Worm (Caenorhabditis elegans) whole organism, L1 larva: ENCODE results near the gene F44A6.3.
A peak's percentile ranks its signal among the peaks of the same experiment; 100 is the strongest.

ENCODE experiments used
- C16A3.4 ChIP-seq: fragments of 150-350 bp; optimal IDR thresholded peaks from 2 replicates; lab custom pipeline; 2014; ENCODE audit warnings: missing biosample characterization, missing genetic modification characterization
- F16B12.6 ChIP-seq: fragments of 150-350 bp; optimal IDR thresholded peaks from 2 replicates; lab custom pipeline; 2014; ENCODE audit warnings: missing biosample characterization, missing genetic modification characterization
- Y116A8C.19 ChIP-seq: sonication (generic microtip); optimal IDR thresholded peaks from 2 replicates; lab custom pipeline; 2016; ENCODE audit warnings: missing compliant biosample characterization, missing genetic modification characterization, borderline replicate concordance
- aha-1 ChIP-seq: fragments of 150-350 bp; optimal IDR thresholded peaks from 2 replicates; lab custom pipeline; 2014; ENCODE audit warnings: missing biosample characterization, missing genetic modification characterization
- blmp-1 ChIP-seq: fragments of 150-350 bp; optimal IDR thresholded peaks from 2 replicates; lab custom pipeline; 2014; ENCODE audit warnings: missing biosample characterization, missing genetic modification characterization
- ceh-88 ChIP-seq: fragments of 200-800 bp; sonication (Bioruptor generic); IDR thresholded peaks from 2 replicates; pipeline ENCODE4 v1.3.6; 2022; ENCODE audit warnings: missing genetic modification characterization, missing compliant biosample characterization
- dpl-1 ChIP-seq, 3 experiments: fragments of 150-350 bp in 2 of 3; sonication (generic microtip) in 1 of 3; optimal IDR thresholded peaks; 2 replicates each; lab custom pipeline; 2014 to 2017; ENCODE audit warnings: missing biosample characterization in 3 of 3, missing genetic modification characterization in 3 of 3, missing genetic modification reagents in 3 of 3
- efl-1 ChIP-seq, 4 experiments: fragments of 150-350 bp; optimal IDR thresholded peaks in 3 of 4; peaks in 1 of 4; 1 replicate in 1 of 4; 2 replicates in 3 of 4; lab custom pipeline; 2014; ENCODE audit warnings: missing biosample characterization in 2 of 4, missing genetic modification characterization in 2 of 4, missing genetic modification reagents in 2 of 4
- elt-2 ChIP-seq: sonication (generic microtip); optimal IDR thresholded peaks from 2 replicates; lab custom pipeline; 2016; ENCODE audit warnings: missing genetic modification characterization, mild to moderate bottlenecking, inconsistent platforms, missing compliant biosample characterization, missing genetic modification reagents
- elt-3 ChIP-seq, 6 experiments: fragments of 150-350 bp in 1 of 6; sonication (generic microtip); optimal IDR thresholded peaks; 2 replicates each; lab custom pipeline; 2017 to 2018; ENCODE audit warnings: missing biosample characterization in 6 of 6, missing genetic modification characterization in 6 of 6, inconsistent platforms in 1 of 6
- ets-5 ChIP-seq: fragments of 200-800 bp; sonication (Bioruptor generic); IDR thresholded peaks from 2 replicates; pipeline ENCODE4 v1.3.6; 2022; ENCODE audit warnings: missing genetic modification characterization, missing compliant biosample characterization
- fkh-10 ChIP-seq: sonication (generic microtip); optimal IDR thresholded peaks from 2 replicates; lab custom pipeline; 2017; ENCODE audit warnings: missing biosample characterization, missing genetic modification reagents, missing genetic modification characterization
- fkh-8 ChIP-seq: sonication (generic microtip); optimal IDR thresholded peaks from 2 replicates; lab custom pipeline; 2016; ENCODE audit warnings: mild to moderate bottlenecking, missing genetic modification characterization, missing compliant biosample characterization
- fos-1 ChIP-seq: fragments of 150-350 bp; optimal IDR thresholded peaks from 2 replicates; lab custom pipeline; 2014; ENCODE audit warnings: missing biosample characterization, missing genetic modification characterization
- hlh-17 ChIP-seq: fragments of 200-800 bp; sonication (Bioruptor generic); optimal IDR thresholded peaks from 2 replicates; lab custom pipeline; 2018; ENCODE audit warnings: missing genetic modification characterization, mild to moderate bottlenecking, missing compliant biosample characterization, moderate library complexity, borderline replicate concordance
- hlh-4 ChIP-seq: sonication (generic microtip); optimal IDR thresholded peaks from 2 replicates; lab custom pipeline; 2016; ENCODE audit warnings: mild to moderate bottlenecking, missing genetic modification characterization, missing compliant biosample characterization
- jun-1 ChIP-seq: fragments of 150-350 bp; optimal IDR thresholded peaks from 2 replicates; lab custom pipeline; 2014; ENCODE audit warnings: missing biosample characterization, missing genetic modification reagents, missing genetic modification characterization
- lin-14 ChIP-seq: fragments of 200-800 bp; sonication (Bioruptor generic); optimal IDR thresholded peaks from 2 replicates; lab custom pipeline; 2018; ENCODE audit warnings: mild to moderate bottlenecking, missing genetic modification characterization, moderate library complexity, missing compliant biosample characterization
- lin-15B ChIP-seq: fragments of 150-350 bp; sonication (generic microtip); optimal IDR thresholded peaks from 3 replicates; lab custom pipeline; 2014; ENCODE audit warnings: missing biosample characterization, missing genetic modification characterization
- lin-39 ChIP-seq: fragments of 150-350 bp; optimal IDR thresholded peaks from 2 replicates; lab custom pipeline; 2014; ENCODE audit warnings: missing biosample characterization, missing genetic modification reagents, missing genetic modification characterization
- mab-9 ChIP-seq: fragments of 200-800 bp; sonication (Bioruptor generic); IDR thresholded peaks from 2 replicates; pipeline ENCODE4 v1.3.6; 2022; ENCODE audit warnings: missing genetic modification reagents, missing genetic modification characterization, missing compliant biosample characterization
- mep-1 ChIP-seq: fragments of 150-350 bp; optimal IDR thresholded peaks from 2 replicates; lab custom pipeline; 2014; ENCODE audit warnings: missing biosample characterization, missing genetic modification characterization
- nhr-19 ChIP-seq: fragments of 200-800 bp; sonication (Bioruptor generic); conservative IDR thresholded peaks from 2 replicates; pipeline ENCODE4 v1.3.6; 2022; ENCODE audit warnings: missing genetic modification characterization, missing compliant biosample characterization
- nhr-20 ChIP-seq: sonication (generic microtip); optimal IDR thresholded peaks from 2 replicates; lab custom pipeline; 2016; ENCODE audit warnings: mild to moderate bottlenecking, missing genetic modification characterization, missing compliant biosample characterization
- nhr-237 ChIP-seq: fragments of 150-350 bp; optimal IDR thresholded peaks from 2 replicates; lab custom pipeline; 2014; ENCODE audit warnings: missing biosample characterization, missing genetic modification characterization
- nhr-28 ChIP-seq: fragments of 150-350 bp; optimal IDR thresholded peaks from 2 replicates; lab custom pipeline; 2014; ENCODE audit warnings: missing biosample characterization, missing genetic modification characterization
- nhr-71 ChIP-seq: sonication (generic microtip); optimal IDR thresholded peaks from 2 replicates; lab custom pipeline; 2016; ENCODE audit warnings: mild to moderate bottlenecking, missing genetic modification characterization, moderate library complexity, missing compliant biosample characterization
- nhr-77 ChIP-seq: fragments of 150-350 bp; optimal IDR thresholded peaks from 2 replicates; lab custom pipeline; 2014; ENCODE audit warnings: missing biosample characterization, missing genetic modification characterization
- nhr-84 ChIP-seq: sonication (generic microtip); optimal IDR thresholded peaks from 2 replicates; lab custom pipeline; 2017; ENCODE audit warnings: missing biosample characterization, missing genetic modification characterization
- nhr-85 ChIP-seq: sonication (generic microtip); peaks from one replicate; lab custom pipeline; 2016; ENCODE audit warnings: missing genetic modification characterization, inconsistent platforms, missing compliant biosample characterization
- pag-3 ChIP-seq: sonication (generic microtip); optimal IDR thresholded peaks from 2 replicates; lab custom pipeline; 2017; ENCODE audit warnings: missing genetic modification characterization, mild to moderate bottlenecking, missing compliant biosample characterization, antibody characterized with exemption, borderline replicate concordance; ENCODE audit not compliant: insufficient read depth
- pax-3 ChIP-seq: fragments of 200-800 bp; sonication (Bioruptor generic); optimal IDR thresholded peaks from 2 replicates; lab custom pipeline; 2018; ENCODE audit warnings: mild to moderate bottlenecking, missing genetic modification characterization, moderate library complexity, missing compliant biosample characterization
- pqm-1 ChIP-seq: sonication (generic microtip); optimal IDR thresholded peaks from 3 replicates; lab custom pipeline; 2017; ENCODE audit warnings: missing biosample characterization, missing genetic modification characterization
- rnt-1 ChIP-seq: sonication (generic microtip); optimal IDR thresholded peaks from 2 replicates; lab custom pipeline; 2016; ENCODE audit warnings: mild to moderate bottlenecking, missing genetic modification characterization, moderate library complexity, missing compliant biosample characterization
- snu-23 ChIP-seq: sonication (generic microtip); optimal IDR thresholded peaks from 2 replicates; lab custom pipeline; 2016; ENCODE audit warnings: missing genetic modification characterization, missing compliant biosample characterization
- sox-4 ChIP-seq: sonication (generic microtip); optimal IDR thresholded peaks from 2 replicates; lab custom pipeline; 2016; ENCODE audit warnings: missing genetic modification characterization, missing compliant biosample characterization
- sptf-1 ChIP-seq: fragments of 150-350 bp; optimal IDR thresholded peaks from 2 replicates; lab custom pipeline; 2014; ENCODE audit warnings: missing biosample characterization, missing genetic modification characterization
- tbx-2 ChIP-seq: sonication (generic microtip); optimal IDR thresholded peaks from 2 replicates; lab custom pipeline; 2016; ENCODE audit warnings: missing genetic modification characterization, missing compliant biosample characterization
- unc-130 ChIP-seq: fragments of 150-350 bp; optimal IDR thresholded peaks from 2 replicates; lab custom pipeline; 2017; ENCODE audit warnings: missing biosample characterization, missing genetic modification characterization, inconsistent platforms
- unc-86 ChIP-seq: sonication (generic microtip); optimal IDR thresholded peaks from 2 replicates; lab custom pipeline; 2016; ENCODE audit warnings: missing genetic modification characterization, missing compliant biosample characterization
- xbp-1 ChIP-seq: sonication (generic microtip); optimal IDR thresholded peaks from 2 replicates; lab custom pipeline; 2016; ENCODE audit warnings: missing genetic modification characterization, missing compliant biosample characterization
- ztf-11 ChIP-seq, 2 experiments: sonication (generic microtip); optimal IDR thresholded peaks; 2 replicates each; lab custom pipeline; 2016 to 2017; ENCODE audit warnings: missing genetic modification characterization in 2 of 2, missing biosample characterization in 1 of 2, missing compliant biosample characterization in 1 of 2

The F44A6.3 gene

DNA sequence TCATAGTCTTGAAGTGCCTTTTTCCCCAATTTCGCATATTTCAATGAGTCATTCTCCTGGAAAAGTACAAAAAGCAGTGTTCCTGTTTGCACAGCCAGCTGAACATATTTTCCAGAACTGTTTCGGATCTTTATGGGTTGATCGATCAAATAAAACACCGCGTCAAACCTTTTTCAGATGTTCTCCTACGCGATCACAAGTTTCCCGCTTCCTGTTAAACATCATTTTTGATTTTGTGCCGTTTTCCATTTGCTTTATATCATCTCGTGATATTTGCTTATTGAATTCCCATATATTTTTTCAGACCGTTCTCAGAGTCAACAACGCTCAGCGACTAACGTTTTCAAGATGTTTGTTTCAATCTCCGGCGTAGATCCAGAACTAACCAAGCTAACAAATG is 37.9 kb upstream of the F44A6.3 start, which contains the start of gene C07A4.3:
TSS of gene C07A4.3 (plus strand) at position 301 of the 400 bp plus-strand sequence.
- TF ChIP-seq nhr-28 (tag; lab: Kevin White, UChicago) (no peak), fkh-8 (tag; lab: Kevin White, UChicago) (no peak), F16B12.6 (tag; lab: Kevin White, UChicago) (no peak)
- TF ChIP-seq, all 84 proteins: peak for 0

DNA sequence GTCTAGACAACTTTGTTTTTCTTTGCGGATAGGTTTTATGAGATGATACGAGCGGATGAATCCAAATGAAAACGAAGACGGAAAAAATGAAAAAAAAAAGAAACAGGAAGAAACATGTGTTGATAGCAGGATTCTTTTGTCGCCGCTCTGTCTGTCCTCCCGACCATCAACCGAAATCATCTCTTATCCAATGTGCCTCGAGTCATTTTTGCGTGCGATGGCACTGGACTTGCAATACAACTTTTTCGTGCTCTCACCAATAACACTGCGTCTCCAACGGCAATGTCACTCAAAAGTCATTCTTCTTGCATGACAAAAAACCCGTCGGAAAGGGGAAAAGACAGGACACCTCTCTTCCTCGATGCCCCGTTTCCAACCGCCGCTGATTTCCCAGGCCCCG is 36.3 kb upstream of the F44A6.3 start, which contains the start of gene ncs-4:
TSS of gene ncs-4 (plus strand) at position 227 of the 400 bp plus-strand sequence.
- TF ChIP-seq jun-1 (no peak), F16B12.6 (tag; lab: Kevin White, UChicago) (no peak), hlh-17 (no peak), elt-2 (tag; lab: Kevin White, UChicago) (no peak), tbx-2 (tag; lab: Kevin White, UChicago) (no peak), lin-14 (GFP tag; lab: Kevin White, UChicago) (peak; percentile 70), sox-4 (tag; lab: Kevin White, UChicago) (no peak), pqm-1 (no peak), pax-3 (tag; lab: Kevin White, UChicago) (no peak), nhr-237 (tag; lab: Kevin White, UChicago) (no peak), sptf-1 (no peak), fos-1 (tag; lab: Kevin White, UChicago) (no peak), mab-9 (GFP tag; lab: Robert Waterston, UW) (no peak), dpl-1 (GFP tag; optimal IDR thresholded peaks at IDR 0.05; lab: Kevin White, UChicago) (no peak), rnt-1 (tag; lab: Kevin White, UChicago) (peak; percentile 51), fkh-10 (no peak), nhr-71 (peak; percentile 51), Y116A8C.19 (tag; lab: Kevin White, UChicago) (no peak), unc-130 (tag; lab: Kevin White, UChicago) (no peak), mep-1 (tag; lab: Kevin White, UChicago) (no peak), lin-39 (peak; percentile 21), ztf-11 (tag; optimal IDR thresholded peaks at IDR 0.05; lab: Kevin White, UChicago) (no peak), nhr-85 (tag; lab: Kevin White, UChicago) (peak; percentile 34), blmp-1 (peak; percentile 33), aha-1 (no peak), C16A3.4 (no peak), elt-3 (tag; optimal IDR thresholded peaks at IDR 0.05; lab: Kevin White, UChicago) (peak in 1 of 6 experiments; percentile 1), unc-86 (tag; lab: Kevin White, UChicago) (no peak), hlh-4 (no peak), xbp-1 (tag; lab: Kevin White, UChicago) (no peak), nhr-77 (tag; lab: Kevin White, UChicago) (no peak), ceh-88 (no peak), ets-5 (GFP tag; lab: Robert Waterston, UW) (no peak), nhr-84 (tag; lab: Kevin White, UChicago) (no peak), nhr-19 (GFP tag; lab: Robert Waterston, UW) (peak; percentile 22; the same call in 1 of the 2 replicates), snu-23 (GFP tag; lab: Kevin White, UChicago) (peak; percentile 29), pag-3 (tag; lab: Kevin White, UChicago) (peak; percentile 78), nhr-20 (tag; lab: Kevin White, UChicago) (peak; percentile 19), lin-15B (no peak)
- TF ChIP-seq, all 84 proteins: peak for 11

DNA sequence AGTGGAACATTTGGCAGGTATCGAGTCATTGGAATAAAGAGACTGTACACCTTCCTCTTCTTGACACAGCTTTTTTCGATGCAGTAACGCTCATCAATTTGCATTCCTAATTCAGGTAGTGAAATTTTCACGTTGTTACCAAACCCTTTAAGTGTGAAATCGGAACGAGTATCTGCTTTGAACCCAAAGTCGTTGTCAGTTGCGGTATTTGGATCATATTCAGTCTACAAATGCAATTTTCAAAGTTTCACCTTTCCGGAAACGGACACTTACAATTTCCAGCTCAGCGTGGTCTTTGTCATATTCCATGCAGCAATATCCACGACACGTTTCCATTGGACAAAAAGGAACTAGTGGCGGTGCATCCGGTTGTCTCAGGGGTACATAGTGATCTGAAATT is 30.0 kb upstream of the F44A6.3 start:
- TF ChIP-seq fos-1 (tag; lab: Kevin White, UChicago) (no peak), efl-1 (optimal IDR thresholded peaks at IDR 0.05; lab: Kevin White, UChicago) (no peak), efl-1 (GFP tag; optimal IDR thresholded peaks at IDR 0.05 in 1 of 2; lab: Kevin White, UChicago) (peak in 1 of 2 experiments; percentile 55)
